Worm (Caenorhabditis elegans) whole organism, mixed stage, embryonic: Measurements from ENCODE around the gene hhat-2.
A peak's percentile ranks its signal among the peaks of the same experiment; 100 is the strongest.

Source experiments
- M03D4.4 ChIP-seq: sonication (generic microtip); optimal IDR thresholded peaks from 2 replicates; lab custom pipeline; 2017; ENCODE audit warnings: mild to moderate bottlenecking, missing genetic modification characterization, missing compliant biosample characterization
- bed-3 ChIP-seq: fragments of 200-800 bp; sonication (Bioruptor generic); optimal IDR thresholded peaks from 3 replicates; lab custom pipeline; 2018; ENCODE audit warnings: mild to moderate bottlenecking, missing genetic modification characterization, moderate library complexity, missing compliant biosample characterization
- blmp-1 ChIP-seq: fragments of 150-350 bp; optimal IDR thresholded peaks from 2 replicates; lab custom pipeline; 2014; ENCODE audit warnings: missing biosample characterization, missing genetic modification characterization
- ceh-43 ChIP-seq: fragments of 200-800 bp; sonication (Bioruptor generic); optimal IDR thresholded peaks from 2 replicates; lab custom pipeline; 2018; ENCODE audit warnings: mild to moderate bottlenecking, missing genetic modification characterization, moderate library complexity, missing compliant biosample characterization
- ceh-83 ChIP-seq: fragments of 200-800 bp; sonication (Bioruptor generic); optimal IDR thresholded peaks from 2 replicates; lab custom pipeline; 2018; ENCODE audit warnings: mild to moderate bottlenecking, missing genetic modification characterization, missing compliant biosample characterization
- ces-1 ChIP-seq: fragments of 150-350 bp; optimal IDR thresholded peaks from 2 replicates; lab custom pipeline; 2014; ENCODE audit warnings: missing biosample characterization, missing genetic modification reagents, missing genetic modification characterization
- cnd-1 ChIP-seq: fragments of 200-800 bp; sonication (Bioruptor generic); optimal IDR thresholded peaks from 2 replicates; lab custom pipeline; 2018; ENCODE audit warnings: mild to moderate bottlenecking, missing genetic modification characterization, missing compliant biosample characterization
- drap-1 ChIP-seq: fragments of 200-800 bp; sonication (Bioruptor generic); optimal IDR thresholded peaks from 3 replicates; lab custom pipeline; 2018; ENCODE audit warnings: mild to moderate bottlenecking, missing genetic modification characterization, missing compliant biosample characterization
- elt-1 ChIP-seq: sonication (generic microtip); optimal IDR thresholded peaks from 2 replicates; lab custom pipeline; 2017; ENCODE audit warnings: missing genetic modification characterization, mild to moderate bottlenecking, missing compliant biosample characterization, antibody characterized with exemption, moderate library complexity, borderline replicate concordance; ENCODE audit not compliant: insufficient read depth
- elt-3 ChIP-seq: fragments of 150-350 bp; optimal IDR thresholded peaks from 2 replicates; lab custom pipeline; 2014; ENCODE audit warnings: missing biosample characterization, missing genetic modification characterization
- flh-1 ChIP-seq: fragments of 200-800 bp; sonication (Bioruptor generic); optimal IDR thresholded peaks from 2 replicates; lab custom pipeline; 2018; ENCODE audit warnings: mild to moderate bottlenecking, missing genetic modification characterization, moderate library complexity, missing compliant biosample characterization
- ham-2 ChIP-seq: fragments of 200-800 bp; sonication (Bioruptor generic); optimal IDR thresholded peaks from 2 replicates; lab custom pipeline; 2018; ENCODE audit warnings: mild to moderate bottlenecking, missing genetic modification characterization, missing compliant biosample characterization
- hlh-1 ChIP-seq: fragments of 150-350 bp; optimal IDR thresholded peaks from 2 replicates; lab custom pipeline; 2014; ENCODE audit warnings: missing biosample characterization, missing genetic modification reagents, missing genetic modification characterization
- lin-13 ChIP-seq: fragments of 150-350 bp; optimal IDR thresholded peaks from 2 replicates; lab custom pipeline; 2014; ENCODE audit warnings: missing biosample characterization, missing genetic modification characterization
- lin-32 ChIP-seq: fragments of 200-800 bp; sonication (Bioruptor generic); optimal IDR thresholded peaks from 2 replicates; lab custom pipeline; 2018; ENCODE audit warnings: mild to moderate bottlenecking, missing genetic modification characterization, missing compliant biosample characterization
- lsy-2 ChIP-seq: fragments of 150-350 bp; optimal IDR thresholded peaks from 2 replicates; lab custom pipeline; 2014; ENCODE audit warnings: missing biosample characterization, missing genetic modification characterization
- mab-5 ChIP-seq: fragments of 150-350 bp; optimal IDR thresholded peaks from 2 replicates; lab custom pipeline; 2014; ENCODE audit warnings: missing biosample characterization, missing genetic modification characterization
- mep-1 ChIP-seq: fragments of 150-350 bp; optimal IDR thresholded peaks from 2 replicates; lab custom pipeline; 2017; ENCODE audit warnings: missing biosample characterization, missing genetic modification reagents, missing genetic modification characterization, inconsistent platforms
- mls-2 ChIP-seq: sonication (generic microtip); optimal IDR thresholded peaks from 2 replicates; lab custom pipeline; 2016; ENCODE audit warnings: mild to moderate bottlenecking, missing genetic modification characterization, moderate library complexity, missing compliant biosample characterization
- nhr-12 ChIP-seq: fragments of 150-350 bp; optimal IDR thresholded peaks from 2 replicates; lab custom pipeline; 2014; ENCODE audit warnings: missing biosample characterization, missing genetic modification characterization
- nhr-237 ChIP-seq: fragments of 150-350 bp; optimal IDR thresholded peaks from 2 replicates; lab custom pipeline; 2014; ENCODE audit warnings: missing biosample characterization, missing genetic modification characterization
- nhr-76 ChIP-seq: sonication (generic microtip); optimal IDR thresholded peaks from 2 replicates; lab custom pipeline; 2017; ENCODE audit warnings: missing biosample characterization, missing genetic modification characterization
- pha-4 ChIP-seq: fragments of 150-350 bp; optimal IDR thresholded peaks from 2 replicates; lab custom pipeline; 2018; ENCODE audit warnings: missing biosample characterization, missing genetic modification reagents, missing genetic modification characterization
- snpc-4 ChIP-seq: fragments of 150-350 bp; optimal IDR thresholded peaks from 2 replicates; lab custom pipeline; 2014; ENCODE audit warnings: missing biosample characterization, missing genetic modification characterization
- sptf-1 ChIP-seq: sonication (generic microtip); optimal IDR thresholded peaks from 2 replicates; lab custom pipeline; 2017; ENCODE audit warnings: mild to moderate bottlenecking, missing genetic modification characterization, moderate library complexity, missing compliant biosample characterization
- tbx-8 ChIP-seq: fragments of 200-800 bp; sonication (Bioruptor generic); optimal IDR thresholded peaks from 2 replicates; lab custom pipeline; 2018; ENCODE audit warnings: mild to moderate bottlenecking, missing genetic modification characterization, moderate library complexity, missing compliant biosample characterization
- unc-120 ChIP-seq: sonication (generic microtip); optimal IDR thresholded peaks from 2 replicates; lab custom pipeline; 2017; ENCODE audit warnings: missing genetic modification characterization, missing compliant biosample characterization; ENCODE audit not compliant: poor library complexity, severe bottlenecking
- unc-39 ChIP-seq: fragments of 150-350 bp; optimal IDR thresholded peaks from 2 replicates; lab custom pipeline; 2014; ENCODE audit warnings: missing biosample characterization, missing genetic modification characterization
- unc-62 ChIP-seq: fragments of 150-350 bp; optimal IDR thresholded peaks from 2 replicates; lab custom pipeline; 2014; ENCODE audit warnings: missing biosample characterization, missing genetic modification reagents, missing genetic modification characterization
- zip-8 ChIP-seq: fragments of 150-350 bp; optimal IDR thresholded peaks from 2 replicates; lab custom pipeline; 2014; ENCODE audit warnings: missing biosample characterization, missing genetic modification characterization
- ztf-11 ChIP-seq: fragments of 150-350 bp; optimal IDR thresholded peaks from 2 replicates; lab custom pipeline; 2014; ENCODE audit warnings: missing biosample characterization, missing genetic modification characterization

hhat-2 gene

ce11 chrIV:14829026-14829425 is at the start of gene hhat-2:
TSS of gene hhat-2 (minus strand) at chrIV:14829126.
- no peak for TF ChIP-seq elt-3 (tag; lab: Kevin White, UChicago)
- no peak for TF ChIP-seq nhr-237 (tag; lab: Kevin White, UChicago)
- no peak for TF ChIP-seq tbx-8 (GFP tag; lab: Kevin White, UChicago)
- TF ChIP-seq mep-1 (tag; lab: Kevin White, UChicago) = no peak
- no peak for TF ChIP-seq ztf-11 (tag; lab: Kevin White, UChicago)
- no peak for TF ChIP-seq ces-1 (GFP tag; lab: Kevin White, UChicago)
- TF ChIP-seq mls-2 (tag; lab: Kevin White, UChicago) = no peak
- TF ChIP-seq snpc-4 (tag; lab: Kevin White, UChicago) = no peak
- TF ChIP-seq unc-62 = no peak
- TF ChIP-seq M03D4.4 (tag; lab: Kevin White, UChicago) = no peak
- TF ChIP-seq pha-4 (tag; lab: Kevin White, UChicago) = no peak
- TF ChIP-seq hlh-1 = no peak
- TF ChIP-seq unc-39 (tag; lab: Kevin White, UChicago) = no peak
- TF ChIP-seq bed-3 = no peak
- TF ChIP-seq nhr-76 (tag; lab: Kevin White, UChicago) = no peak
- TF ChIP-seq, all 35 proteins: peak for 0

- TF ChIP-seq unc-120 (tag; lab: Kevin White, UChicago) (no peak), pha-4 (tag; lab: Kevin White, UChicago) (no peak)
These were observed 48.7 kb upstream of the hhat-2 start for ce11 chrIV:14877657-14878056.

- no peak for TF ChIP-seq ceh-43 (GFP tag; lab: Kevin White, UChicago)
- no peak for TF ChIP-seq lsy-2 (tag; lab: Kevin White, UChicago)
- peak; percentile 17 for TF ChIP-seq mls-2 (tag; lab: Kevin White, UChicago)
- peak; percentile 4 for TF ChIP-seq cnd-1
- no peak for TF ChIP-seq mep-1 (tag; lab: Kevin White, UChicago)
- no peak for TF ChIP-seq nhr-76 (tag; lab: Kevin White, UChicago)
- TF ChIP-seq ces-1 (GFP tag; lab: Kevin White, UChicago) = peak; percentile 66
- TF ChIP-seq ham-2 (GFP tag; lab: Kevin White, UChicago) = peak; percentile 45
- no peak for TF ChIP-seq unc-62
- no peak for TF ChIP-seq hlh-1
- TF ChIP-seq sptf-1 (tag; lab: Kevin White, UChicago) = peak; percentile 30
These were observed 47.7 kb upstream of the hhat-2 start for ce11 chrIV:14876632-14877031.

- no peak for TF ChIP-seq elt-3 (tag; lab: Kevin White, UChicago)
- TF ChIP-seq bed-3 = no peak
- TF ChIP-seq ces-1 (GFP tag; lab: Kevin White, UChicago) = peak; percentile 30
- no peak for TF ChIP-seq lsy-2 (tag; lab: Kevin White, UChicago)
- peak; percentile 72 for TF ChIP-seq nhr-237 (tag; lab: Kevin White, UChicago)
- TF ChIP-seq pha-4 (tag; lab: Kevin White, UChicago) = peak; percentile 95
- peak; percentile 13 for TF ChIP-seq ham-2 (GFP tag; lab: Kevin White, UChicago)
- TF ChIP-seq zip-8 (tag; lab: Kevin White, UChicago) = no peak
- no peak for TF ChIP-seq hlh-1
- TF ChIP-seq M03D4.4 (tag; lab: Kevin White, UChicago) = peak; percentile 6
- no peak for TF ChIP-seq snpc-4 (tag; lab: Kevin White, UChicago)
- no peak for TF ChIP-seq unc-39 (tag; lab: Kevin White, UChicago)
- TF ChIP-seq nhr-76 (tag; lab: Kevin White, UChicago) = no peak
- TF ChIP-seq nhr-12 = no peak
- peak; percentile 37 for TF ChIP-seq drap-1 (GFP tag; lab: Kevin White, UChicago)
- TF ChIP-seq blmp-1 = no peak
- TF ChIP-seq lin-32 (GFP tag; lab: Kevin White, UChicago) = no peak
- no peak for TF ChIP-seq cnd-1
- TF ChIP-seq unc-62 = no peak
- TF ChIP-seq mab-5 (tag; lab: Kevin White, UChicago) = no peak
- TF ChIP-seq ceh-83 = no peak
- TF ChIP-seq elt-1 (tag; lab: Kevin White, UChicago) = no peak
- TF ChIP-seq unc-120 (tag; lab: Kevin White, UChicago) = peak; percentile 11
- TF ChIP-seq lin-13 = no peak
- TF ChIP-seq flh-1 (GFP tag; lab: Kevin White, UChicago) = no peak
These were observed 46.1 kb upstream of the hhat-2 start for ce11 chrIV:14874926-14875570.
